Fruit fly (Drosophila melanogaster): Measurements from ENCODE around the gene CG7768.
A peak's percentile ranks its signal among the peaks of the same experiment; 100 is the strongest.

The CG7768 gene

dm6 chr3L:14262770-14263169 is 44.8 kb downstream of the CG7768 start (continued):
- TF ChIP-seq CG12659 (GFP tag; optimal IDR thresholded peaks at IDR 0.05) (no peak), E2f2 (GFP tag; IDR thresholded peaks at IDR 0.05) (no peak), Mrtf (GFP tag; IDR thresholded peaks at IDR 0.05) (no peak), pita (GFP tag; optimal IDR thresholded peaks at IDR 0.05) (no peak), CG17186 (GFP tag; optimal IDR thresholded peaks at IDR 0.05) (no peak), Dp (GFP tag; optimal IDR thresholded peaks at IDR 0.05) (no peak), bsh (GFP tag; optimal IDR thresholded peaks at IDR 0.05) (no peak), CG18262 (tag; optimal IDR thresholded peaks at IDR 0.05) (no peak), gcm2 (GFP tag; optimal IDR thresholded peaks at IDR 0.05) (no peak), CG13894 (tag; optimal IDR thresholded peaks at IDR 0.05) (peak; percentile 12), Fer1 (GFP tag; optimal IDR thresholded peaks at IDR 0.05) (no peak), Gsc (GFP tag; IDR thresholded peaks at IDR 0.05) (no peak), CG12104 (GFP tag; optimal IDR thresholded peaks at IDR 0.05) (no peak), Ets97D (GFP tag; optimal IDR thresholded peaks at IDR 0.05) (peak; percentile 50), vfl (GFP tag; optimal IDR thresholded peaks at IDR 0.05) (no peak), CG13775 (GFP tag; optimal IDR thresholded peaks at IDR 0.05) (no peak), abd-A (tag; optimal IDR thresholded peaks at IDR 0.05) (peak; percentile 29)

All from whole organism, embryonic.